Fruit fly (Drosophila melanogaster) whole organism, embryonic: ENCODE measurements around the gene CG3009.

Experiments
- Atf-2 ChIP-seq: fragments of 200-800 bp; sonication (Bioruptor generic); optimal IDR thresholded peaks from 2 replicates; lab custom pipeline; 2016; ENCODE audit warnings: missing biosample characterization, missing genetic modification characterization
- Bdp1 ChIP-seq: fragments of 200-800 bp; sonication (Bioruptor generic); optimal IDR thresholded peaks from 3 replicates; lab custom pipeline; 2016; ENCODE audit warnings: missing biosample characterization, missing genetic modification characterization
- CG12769 ChIP-seq: fragments of 200-800 bp; sonication (Bioruptor generic); optimal IDR thresholded peaks from 2 replicates; lab custom pipeline; 2019; ENCODE audit warnings: missing biosample characterization, mild to moderate bottlenecking, missing genetic modification characterization, moderate library complexity
- CG12942 ChIP-seq: fragments of 200-800 bp; sonication (Bioruptor generic); optimal IDR thresholded peaks from 3 replicates; lab custom pipeline; 2016; ENCODE audit warnings: missing biosample characterization, missing genetic modification characterization
- CG15479 ChIP-seq: fragments of 200-800 bp; sonication (Bioruptor generic); optimal IDR thresholded peaks from 3 replicates; lab custom pipeline; 2019; ENCODE audit warnings: missing biosample characterization, mild to moderate bottlenecking, missing genetic modification characterization, moderate library complexity
- CG15514 ChIP-seq: fragments of 200-800 bp; sonication (Bioruptor generic); optimal IDR thresholded peaks from 3 replicates; lab custom pipeline; 2017; ENCODE audit warnings: missing biosample characterization, missing genetic modification characterization, mild to moderate bottlenecking, moderate library complexity, missing genetic modification reagents
- CG15696 ChIP-seq: fragments of 200-800 bp; sonication (Bioruptor generic); optimal IDR thresholded peaks from 2 replicates; lab custom pipeline; 2019; ENCODE audit warnings: missing biosample characterization, mild to moderate bottlenecking, missing genetic modification characterization, moderate library complexity
- CG18262 ChIP-seq: fragments of 200-800 bp; optimal IDR thresholded peaks from 3 replicates; lab custom pipeline; 2019; ENCODE audit warnings: missing biosample characterization, mild to moderate bottlenecking, missing genetic modification characterization, moderate library complexity
- CG18619 ChIP-seq: fragments of 200-800 bp; sonication (Bioruptor generic); optimal IDR thresholded peaks from 3 replicates; lab custom pipeline; 2017; ENCODE audit warnings: missing biosample characterization, mild to moderate bottlenecking, missing genetic modification characterization
- CG30020 ChIP-seq: fragments of 200-800 bp; optimal IDR thresholded peaks from 2 replicates; lab custom pipeline; 2019; ENCODE audit warnings: missing biosample characterization, mild to moderate bottlenecking, missing genetic modification characterization, moderate library complexity
- CG30403 ChIP-seq: fragments of 200-800 bp; sonication (Bioruptor generic); optimal IDR thresholded peaks from 3 replicates; lab custom pipeline; 2016; ENCODE audit warnings: missing biosample characterization, missing genetic modification characterization
- CG34224 ChIP-seq: fragments of 200-800 bp; sonication (Bioruptor generic); IDR thresholded peaks from 3 replicates; pipeline ENCODE4 v1.3.6; 2022; ENCODE audit warnings: missing biosample characterization, missing genetic modification characterization; ENCODE audit not compliant: partially characterized antibody
- CG4617 ChIP-seq: fragments of 200-800 bp; sonication (Bioruptor generic); optimal IDR thresholded peaks from 3 replicates; lab custom pipeline; 2016; ENCODE audit warnings: missing biosample characterization, missing genetic modification characterization, borderline replicate concordance
- CG5180 ChIP-seq: fragments of 200-800 bp; sonication (Bioruptor generic); optimal IDR thresholded peaks from 3 replicates; lab custom pipeline; 2017; ENCODE audit warnings: missing biosample characterization, missing genetic modification characterization, mild to moderate bottlenecking, moderate library complexity, missing genetic modification reagents
- CG6272 ChIP-seq: fragments of 200-800 bp; sonication (Bioruptor generic); IDR thresholded peaks from 2 replicates; pipeline ENCODE4 v1.3.6; 2022; ENCODE audit warnings: missing biosample characterization, missing genetic modification characterization
- CG7786 ChIP-seq: fragments of 200-800 bp; sonication (Bioruptor generic); optimal IDR thresholded peaks from 2 replicates; lab custom pipeline; 2016; ENCODE audit warnings: missing biosample characterization, missing genetic modification characterization
- CG8924 ChIP-seq: fragments of 200-800 bp; optimal IDR thresholded peaks from 3 replicates; lab custom pipeline; 2019; ENCODE audit warnings: missing biosample characterization, mild to moderate bottlenecking, missing genetic modification characterization, moderate library complexity
- CG9876 ChIP-seq: fragments of 200-800 bp; sonication (Bioruptor generic); optimal IDR thresholded peaks from 2 replicates; lab custom pipeline; 2016; ENCODE audit warnings: missing biosample characterization, missing genetic modification characterization
- D19A ChIP-seq: fragments of 200-800 bp; optimal IDR thresholded peaks from 3 replicates; lab custom pipeline; 2019; ENCODE audit warnings: missing biosample characterization, mild to moderate bottlenecking, missing genetic modification characterization, moderate library complexity
- Dbx ChIP-seq: fragments of 200-800 bp; sonication (Bioruptor generic); IDR thresholded peaks from 3 replicates; pipeline ENCODE4 v1.3.6; 2022; ENCODE audit warnings: missing biosample characterization, missing genetic modification characterization
- Dref ChIP-seq: fragments of 200-800 bp; sonication (Bioruptor generic); IDR thresholded peaks from 2 replicates; pipeline ENCODE4 v1.3.6; 2022; ENCODE audit warnings: missing biosample characterization, missing genetic modification characterization
- ERR ChIP-seq: fragments of 200-800 bp; sonication (Bioruptor generic); optimal IDR thresholded peaks from 2 replicates; lab custom pipeline; 2016; ENCODE audit warnings: missing biosample characterization, missing genetic modification characterization
- Gug ChIP-seq: fragments of 200-800 bp; sonication (Bioruptor generic); IDR thresholded peaks from 4 replicates; pipeline ENCODE4 v1.3.6; 2022; ENCODE audit warnings: missing biosample characterization, missing genetic modification characterization
- H2.0 ChIP-seq: fragments of 200-800 bp; sonication (Bioruptor generic); IDR thresholded peaks from 2 replicates; pipeline ENCODE4 v1.3.6; 2022; ENCODE audit warnings: missing biosample characterization, missing genetic modification characterization
- HLH4C ChIP-seq: fragments of 200-800 bp; sonication (Bioruptor generic); IDR thresholded peaks from 3 replicates; pipeline ENCODE4 v1.3.6; 2022; ENCODE audit warnings: missing biosample characterization, missing genetic modification characterization; ENCODE audit not compliant: partially characterized antibody
- HmgZ ChIP-seq: fragments of 200-800 bp; sonication (Bioruptor generic); optimal IDR thresholded peaks from 2 replicates; lab custom pipeline; 2018; ENCODE audit warnings: missing biosample characterization, mild to moderate bottlenecking, missing genetic modification characterization
- Myb ChIP-seq: fragments of 200-800 bp; sonication (Bioruptor generic); optimal IDR thresholded peaks from 2 replicates; lab custom pipeline; 2016; ENCODE audit warnings: missing biosample characterization, missing genetic modification characterization
- NC2β ChIP-seq: fragments of 200-800 bp; sonication (Bioruptor generic); optimal IDR thresholded peaks from 2 replicates; lab custom pipeline; 2016; ENCODE audit warnings: missing biosample characterization, missing genetic modification characterization
- Nf-YA ChIP-seq: fragments of 200-800 bp; sonication (Bioruptor generic); IDR thresholded peaks from 2 replicates; pipeline ENCODE4 v1.3.6; 2022; ENCODE audit warnings: missing biosample characterization, missing genetic modification characterization
- Ssrp ChIP-seq: fragments of 200-800 bp; sonication (Bioruptor generic); optimal IDR thresholded peaks from 2 replicates; lab custom pipeline; 2018; ENCODE audit warnings: missing biosample characterization, mild to moderate bottlenecking, missing genetic modification characterization, moderate library complexity
- Xrp1 ChIP-seq: fragments of 200-800 bp; sonication (Bioruptor generic); IDR thresholded peaks from 2 replicates; pipeline ENCODE4 v1.3.6; 2022; ENCODE audit warnings: missing biosample characterization, missing genetic modification characterization
- aop ChIP-seq: fragments of 200-800 bp; sonication (Bioruptor generic); IDR thresholded peaks from 2 replicates; pipeline ENCODE4 v1.3.6; 2022; ENCODE audit warnings: missing biosample characterization, missing genetic modification characterization
- crc ChIP-seq: fragments of 200-800 bp; sonication (Bioruptor generic); optimal IDR thresholded peaks from 2 replicates; lab custom pipeline; 2016; ENCODE audit warnings: missing biosample characterization, missing genetic modification characterization
- fru ChIP-seq: fragments of >200 bp; optimal IDR thresholded peaks from 2 replicates; lab custom pipeline; 2017
- insv ChIP-seq, 2 experiments: fragments of 200-800 bp; sonication (Bioruptor generic); optimal IDR thresholded peaks; 3 replicates each; lab custom pipeline; 2016 to 2018; ENCODE audit warnings: missing biosample characterization in 2 of 2, missing genetic modification characterization in 2 of 2
- jumu ChIP-seq: fragments of 200-800 bp; sonication (Bioruptor generic); optimal IDR thresholded peaks from 3 replicates; lab custom pipeline; 2016; ENCODE audit warnings: missing biosample characterization, missing genetic modification characterization
- ken ChIP-seq: fragments of 200-800 bp; sonication (Bioruptor generic); IDR thresholded peaks from 3 replicates; pipeline ENCODE4 v1.3.6; 2022; ENCODE audit warnings: missing biosample characterization, missing genetic modification characterization
- knrl ChIP-seq: fragments of 200-800 bp; sonication (Bioruptor generic); IDR thresholded peaks from 3 replicates; pipeline ENCODE4 v1.3.6; 2022; ENCODE audit warnings: missing biosample characterization, missing genetic modification characterization; ENCODE audit not compliant: partially characterized antibody
- lab ChIP-seq: fragments of 200-800 bp; sonication (Bioruptor generic); optimal IDR thresholded peaks from 3 replicates; lab custom pipeline; 2017; ENCODE audit warnings: missing biosample characterization, missing genetic modification characterization, mild to moderate bottlenecking, moderate library complexity, missing genetic modification reagents
- lmd ChIP-seq: fragments of 200-800 bp; sonication (Bioruptor generic); IDR thresholded peaks from 2 replicates; pipeline ENCODE4 v1.3.6; 2022; ENCODE audit warnings: missing biosample characterization, missing genetic modification characterization
- otp ChIP-seq: fragments of 200-800 bp; sonication (Bioruptor generic); IDR thresholded peaks from 3 replicates; pipeline ENCODE4, ENCODE4 v1.3.6; 2022; ENCODE audit warnings: missing biosample characterization, missing genetic modification characterization
- psq ChIP-seq: fragments of 200-800 bp; sonication (Bioruptor generic); optimal IDR thresholded peaks from 2 replicates; lab custom pipeline; 2017; ENCODE audit warnings: missing biosample characterization, missing genetic modification characterization
- salm ChIP-seq: fragments of 200-800 bp; sonication (Bioruptor generic); optimal IDR thresholded peaks from 2 replicates; lab custom pipeline; 2018; ENCODE audit warnings: missing biosample characterization, mild to moderate bottlenecking, missing genetic modification characterization
- sens ChIP-seq: fragments of 200-800 bp; sonication (Bioruptor generic); peaks from one replicate; lab custom pipeline; 2016; ENCODE audit warnings: missing biosample characterization, missing genetic modification characterization
- sens-2 ChIP-seq: fragments of 200-800 bp; sonication (Bioruptor generic); IDR thresholded peaks from 2 replicates; pipeline ENCODE4 v1.3.6; 2022; ENCODE audit warnings: missing biosample characterization, missing genetic modification characterization
- sim ChIP-seq: fragments of 200-800 bp; sonication (Bioruptor generic); IDR thresholded peaks from 2 replicates; pipeline ENCODE4 v1.3.6; 2022; ENCODE audit warnings: missing biosample characterization, missing genetic modification characterization
- sima ChIP-seq: fragments of 200-800 bp; sonication (Bioruptor generic); optimal IDR thresholded peaks from 2 replicates; lab custom pipeline; 2016; ENCODE audit warnings: missing biosample characterization, missing genetic modification characterization
- sob ChIP-seq: fragments of 200-800 bp; sonication (Bioruptor generic); IDR thresholded peaks from 2 replicates; pipeline ENCODE4 v1.3.6; 2022; ENCODE audit warnings: missing biosample characterization, missing genetic modification characterization
- sr ChIP-seq: fragments of 200-800 bp; sonication (Bioruptor generic); IDR thresholded peaks from 3 replicates; pipeline ENCODE4 v1.3.6; 2022; ENCODE audit warnings: missing biosample characterization, missing genetic modification characterization
- ssp ChIP-seq: fragments of 200-800 bp; sonication (Bioruptor generic); IDR thresholded peaks from 2 replicates; pipeline ENCODE4 v1.3.6; 2022; ENCODE audit warnings: missing biosample characterization, missing genetic modification characterization
- tna ChIP-seq: fragments of 200-800 bp; sonication (Bioruptor generic); IDR thresholded peaks from 2 replicates; pipeline ENCODE4 v1.3.6; 2022; ENCODE audit warnings: missing biosample characterization, missing genetic modification characterization; ENCODE audit not compliant: partially characterized antibody
- wek ChIP-seq: fragments of 200-800 bp; sonication (Bioruptor generic); optimal IDR thresholded peaks from 3 replicates; lab custom pipeline; 2018; ENCODE audit warnings: missing biosample characterization, mild to moderate bottlenecking, missing genetic modification characterization, moderate library complexity

The CG3009 gene

DNA sequence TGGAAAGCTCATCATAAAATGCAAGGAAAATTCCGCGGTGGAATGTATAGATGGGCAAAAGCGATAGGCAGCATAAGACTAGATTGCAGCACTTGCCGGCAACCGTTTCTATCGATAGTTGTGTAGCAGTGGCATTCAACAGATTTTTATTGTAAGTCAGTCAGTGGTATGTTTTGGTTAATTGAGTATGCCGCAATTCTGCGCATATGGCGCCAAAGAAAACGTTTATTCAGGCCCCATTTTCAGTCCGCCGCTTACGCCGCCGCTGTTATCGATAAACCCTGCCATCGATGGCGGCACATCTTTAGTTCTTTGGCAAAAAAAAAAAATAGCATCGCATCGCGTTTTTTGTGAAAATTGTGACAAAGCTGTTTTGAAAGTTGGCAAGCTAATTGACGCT is 16.7 kb downstream of the CG3009 start, which contains the start of the genes Cbp80 and Torsin (continued):
- TF ChIP-seq CG15696 (tag; lab: Kevin White, UChicago) (no peak), CG4617 (GFP tag; lab: Kevin White, UChicago) (peak; percentile 12), CG7786 (GFP tag; lab: Kevin White, UChicago) (peak; percentile 26), salm (tag; lab: Kevin White, UChicago) (no peak), CG12942 (GFP tag; lab: Kevin White, UChicago) (no peak), sob (GFP tag; lab: Robert Waterston, UW) (peak; percentile 47; the same call in 1 of the 2 replicates), crc (GFP tag; lab: Kevin White, UChicago) (no peak), CG30403 (GFP tag; lab: Kevin White, UChicago) (no peak), sim (no peak), ken (GFP tag; lab: Robert Waterston, UW) (no peak), jumu (GFP tag; lab: Kevin White, UChicago) (no peak), Gug (GFP tag; lab: Robert Waterston, UW) (peak; percentile 16; the same call in 1 of the 4 replicates), sr (GFP tag; lab: Robert Waterston, UW) (no peak), CG15514 (GFP tag; lab: Kevin White, UChicago) (peak; percentile 9), otp (GFP tag; lab: Robert Waterston, UW) (no peak), psq (GFP tag; lab: Kevin White, UChicago) (no peak), Xrp1 (GFP tag; lab: Robert Waterston, UW) (no peak), CG15479 (GFP tag; lab: Kevin White, UChicago) (no peak), CG12769 (tag; lab: Kevin White, UChicago) (no peak), tna (GFP tag; lab: Robert Waterston, UW) (peak; percentile 90), HLH4C (GFP tag; lab: Robert Waterston, UW) (peak; percentile 100), Ssrp (no peak), fru (no peak), CG30020 (peak; percentile 7), D19A (tag; lab: Kevin White, UChicago) (no peak), Dbx (GFP tag; lab: Robert Waterston, UW) (no peak), lab (GFP tag; lab: Kevin White, UChicago) (no peak), insv (GFP tag; optimal IDR thresholded peaks at IDR 0.05; lab: Kevin White, UChicago) (no peak), CG34224 (GFP tag; lab: Robert Waterston, UW) (peak; percentile 90), ssp (GFP tag; lab: Robert Waterston, UW) (0 out of 2 replicates have a peak, but pooled peaks have one; percentile 22), Atf-2 (GFP tag; lab: Kevin White, UChicago) (no peak), CG6272 (GFP tag; lab: Robert Waterston, UW) (no peak), HmgZ (peak; percentile 19), CG18262 (tag; lab: Kevin White, UChicago) (no peak), Dref (GFP tag; lab: Robert Waterston, UW) (peak; percentile 73), CG8924 (tag; lab: Kevin White, UChicago) (no peak), sens (peak; percentile 76), NC2β (no peak), Nf-YA (GFP tag; lab: Robert Waterston, UW) (no peak), sens-2 (GFP tag; lab: Robert Waterston, UW) (no peak), knrl (GFP tag; lab: Robert Waterston, UW) (peak; percentile 84), ERR (GFP tag; lab: Kevin White, UChicago) (no peak), sima (no peak), CG9876 (GFP tag; lab: Kevin White, UChicago) (no peak), CG18619 (GFP tag; lab: Kevin White, UChicago) (no peak), aop (GFP tag; lab: Robert Waterston, UW) (no peak), Bdp1 (no peak), Myb (peak; percentile 25), H2.0 (GFP tag; lab: Robert Waterston, UW) (0 out of 2 replicates have a peak, but pooled peaks have one; percentile 16), lmd (GFP tag; lab: Robert Waterston, UW) (0 out of 2 replicates have a peak, but pooled peaks have one; percentile 20), wek (GFP tag; lab: Kevin White, UChicago) (peak; percentile 14), CG5180 (GFP tag; lab: Kevin White, UChicago) (no peak)
